Fruit fly (Drosophila melanogaster) whole organism, embryonic: ENCODE measurements around the gene Vlet.

Source experiments
- Antp ChIP-seq: fragments of 200-800 bp; sonication (Bioruptor generic); optimal IDR thresholded peaks from 3 replicates; lab custom pipeline; 2016; ENCODE audit warnings: missing biosample characterization, missing genetic modification characterization
- Asciz ChIP-seq: fragments of 200-800 bp; sonication (Bioruptor generic); optimal IDR thresholded peaks from 2 replicates; lab custom pipeline; 2017; ENCODE audit warnings: missing biosample characterization, mild to moderate bottlenecking, missing genetic modification characterization, missing genetic modification reagents
- Bgb ChIP-seq: fragments of 200-800 bp; sonication (Bioruptor generic); IDR thresholded peaks from 2 replicates; pipeline ENCODE4 v1.3.6; 2022; ENCODE audit warnings: missing biosample characterization, missing genetic modification characterization; ENCODE audit not compliant: partially characterized antibody
- BtbVII ChIP-seq: fragments of 200-800 bp; sonication (Bioruptor generic); optimal IDR thresholded peaks from 3 replicates; lab custom pipeline; 2017; ENCODE audit warnings: missing biosample characterization, mild to moderate bottlenecking, missing genetic modification characterization
- CG10321 ChIP-seq: fragments of 200-800 bp; sonication (Bioruptor generic); IDR thresholded peaks from 2 replicates; pipeline ENCODE4 v1.3.6; 2022; ENCODE audit warnings: missing biosample characterization, missing genetic modification characterization
- CG10979 ChIP-seq: fragments of 200-800 bp; sonication (Bioruptor generic); optimal IDR thresholded peaks from 2 replicates; lab custom pipeline; 2018; ENCODE audit warnings: missing biosample characterization, mild to moderate bottlenecking, missing genetic modification characterization, moderate library complexity
- CG11560 ChIP-seq: fragments of 200-800 bp; sonication (Bioruptor generic); IDR thresholded peaks from 3 replicates; pipeline ENCODE4 v1.3.6; 2022; ENCODE audit warnings: missing biosample characterization, missing genetic modification characterization
- CG12071 ChIP-seq: fragments of 200-800 bp; sonication (Bioruptor generic); optimal IDR thresholded peaks from 3 replicates; lab custom pipeline; 2018; ENCODE audit warnings: missing biosample characterization, mild to moderate bottlenecking, missing genetic modification characterization
- CG12219 ChIP-seq: fragments of 200-800 bp; sonication (Bioruptor generic); optimal IDR thresholded peaks from 3 replicates; lab custom pipeline; 2018; ENCODE audit warnings: missing biosample characterization, mild to moderate bottlenecking, missing genetic modification characterization
- CG15479 ChIP-seq: fragments of 200-800 bp; sonication (Bioruptor generic); optimal IDR thresholded peaks from 3 replicates; lab custom pipeline; 2019; ENCODE audit warnings: missing biosample characterization, mild to moderate bottlenecking, missing genetic modification characterization, moderate library complexity
- CG17385 ChIP-seq: fragments of 200-800 bp; sonication (Bioruptor generic); optimal IDR thresholded peaks from 3 replicates; lab custom pipeline; 2018; ENCODE audit warnings: missing biosample characterization, mild to moderate bottlenecking, missing genetic modification characterization
- CG17829 ChIP-seq: fragments of 200-800 bp; optimal IDR thresholded peaks from 2 replicates; lab custom pipeline; 2019; ENCODE audit warnings: missing biosample characterization, mild to moderate bottlenecking, missing genetic modification characterization, moderate library complexity
- CG2712 ChIP-seq: fragments of 200-800 bp; optimal IDR thresholded peaks from 3 replicates; lab custom pipeline; 2019; ENCODE audit warnings: missing biosample characterization, mild to moderate bottlenecking, missing genetic modification characterization, moderate library complexity
- CG34422 ChIP-seq: fragments of 200-800 bp; sonication (Bioruptor generic); IDR thresholded peaks from 3 replicates; pipeline ENCODE4 v1.3.6; 2022; ENCODE audit warnings: missing biosample characterization, missing genetic modification characterization
- CG3838 ChIP-seq: fragments of 200-800 bp; sonication (Bioruptor generic); optimal IDR thresholded peaks from 3 replicates; lab custom pipeline; 2016; ENCODE audit warnings: missing biosample characterization, missing genetic modification characterization
- CG4424 ChIP-seq: fragments of 200-800 bp; sonication (Bioruptor generic); optimal IDR thresholded peaks from 3 replicates; lab custom pipeline; 2016; ENCODE audit warnings: missing biosample characterization, missing genetic modification characterization
- CG6791 ChIP-seq: fragments of 200-800 bp; sonication (Bioruptor generic); IDR thresholded peaks from 3 replicates; pipeline ENCODE4 v1.3.6; 2022; ENCODE audit warnings: missing biosample characterization, missing genetic modification characterization; ENCODE audit not compliant: partially characterized antibody
- CG7987 ChIP-seq: fragments of 200-800 bp; sonication (Bioruptor generic); optimal IDR thresholded peaks from 2 replicates; lab custom pipeline; 2018; ENCODE audit warnings: missing biosample characterization, mild to moderate bottlenecking, missing genetic modification characterization, moderate library complexity
- CG8765 ChIP-seq: fragments of 200-800 bp; sonication (Bioruptor generic); IDR thresholded peaks from 2 replicates; pipeline ENCODE4 v1.3.6; 2022; ENCODE audit warnings: missing biosample characterization, missing genetic modification characterization
- CG9609 ChIP-seq: fragments of 200-800 bp; sonication (Bioruptor generic); optimal IDR thresholded peaks from 3 replicates; lab custom pipeline; 2016; ENCODE audit warnings: missing biosample characterization, missing genetic modification characterization
- CG9876 ChIP-seq: fragments of 200-800 bp; sonication (Bioruptor generic); optimal IDR thresholded peaks from 2 replicates; lab custom pipeline; 2016; ENCODE audit warnings: missing biosample characterization, missing genetic modification characterization
- CkIIα-i1 ChIP-seq: fragments of 200-800 bp; sonication (Bioruptor generic); IDR thresholded peaks from 2 replicates; pipeline ENCODE4 v1.3.6; 2022; ENCODE audit warnings: missing biosample characterization, missing genetic modification characterization
- CoRest ChIP-seq: fragments of 200-800 bp; sonication (Bioruptor generic); optimal IDR thresholded peaks from 3 replicates; lab custom pipeline; 2018; ENCODE audit warnings: missing biosample characterization, mild to moderate bottlenecking, missing genetic modification characterization, moderate library complexity
- Deaf1 ChIP-seq: fragments of 200-800 bp; optimal IDR thresholded peaks from 3 replicates; lab custom pipeline; 2019; ENCODE audit warnings: missing biosample characterization, mild to moderate bottlenecking, missing genetic modification characterization, moderate library complexity
- Dll ChIP-seq: fragments of 200-800 bp; sonication (Bioruptor generic); IDR thresholded peaks from 4 replicates; pipeline ENCODE4 v1.3.6; 2022; ENCODE audit warnings: missing biosample characterization, missing genetic modification characterization; ENCODE audit not compliant: partially characterized antibody
- Doc2 ChIP-seq: fragments of 200-800 bp; sonication (Bioruptor generic); IDR thresholded peaks from 2 replicates; pipeline ENCODE4 v1.3.6; 2022; ENCODE audit warnings: missing biosample characterization, missing genetic modification characterization
- E2f1 ChIP-seq: fragments of 200-800 bp; sonication (Bioruptor generic); IDR thresholded peaks from 2 replicates; pipeline ENCODE4 v1.3.6; 2022; ENCODE audit warnings: missing biosample characterization, missing genetic modification characterization
- Gug ChIP-seq: fragments of 200-800 bp; sonication (Bioruptor generic); IDR thresholded peaks from 4 replicates; pipeline ENCODE4 v1.3.6; 2022; ENCODE audit warnings: missing biosample characterization, missing genetic modification characterization
- H2.0 ChIP-seq: fragments of 200-800 bp; sonication (Bioruptor generic); IDR thresholded peaks from 2 replicates; pipeline ENCODE4 v1.3.6; 2022; ENCODE audit warnings: missing biosample characterization, missing genetic modification characterization
- Hr3 ChIP-seq: fragments of 200-800 bp; sonication (Bioruptor generic); optimal IDR thresholded peaks from 3 replicates; lab custom pipeline; 2016; ENCODE audit warnings: missing biosample characterization, missing genetic modification characterization
- Hr51 ChIP-seq, 2 experiments: fragments of 200-800 bp; sonication (Bioruptor generic); optimal IDR thresholded peaks; 2 replicates in 1 of 2; 3 replicates in 1 of 2; lab custom pipeline; 2016 to 2018; ENCODE audit warnings: missing biosample characterization in 2 of 2, missing genetic modification characterization in 2 of 2, mild to moderate bottlenecking in 1 of 2, moderate library complexity in 1 of 2
- Lim3 ChIP-seq: fragments of 200-800 bp; sonication (Bioruptor generic); IDR thresholded peaks from 2 replicates; pipeline ENCODE4 v1.3.6; 2022; ENCODE audit warnings: missing biosample characterization, missing genetic modification characterization
- PHDP ChIP-seq: fragments of 200-800 bp; sonication (Bioruptor generic); optimal IDR thresholded peaks from 3 replicates; lab custom pipeline; 2018; ENCODE audit warnings: missing biosample characterization, mild to moderate bottlenecking, missing genetic modification characterization, moderate library complexity
- Ravus ChIP-seq: fragments of 200-800 bp; sonication (Bioruptor generic); IDR thresholded peaks from 2 replicates; pipeline ENCODE4 v1.3.6; 2022; ENCODE audit warnings: missing biosample characterization, missing genetic modification characterization
- ase ChIP-seq: fragments of 200-800 bp; sonication (Bioruptor generic); IDR thresholded peaks from 3 replicates; pipeline ENCODE4 v1.3.6; 2022; ENCODE audit warnings: missing biosample characterization, missing genetic modification characterization
- bab2 ChIP-seq: fragments of 200-800 bp; sonication (Bioruptor generic); optimal IDR thresholded peaks from 2 replicates; lab custom pipeline; 2016; ENCODE audit warnings: missing biosample characterization, missing genetic modification characterization
- da ChIP-seq: fragments of 200-800 bp; sonication (Bioruptor generic); optimal IDR thresholded peaks from 2 replicates; lab custom pipeline; 2016; ENCODE audit warnings: missing biosample characterization, missing genetic modification characterization
- dan ChIP-seq: fragments of 200-800 bp; sonication (Bioruptor generic); IDR thresholded peaks from 2 replicates; pipeline ENCODE4 v1.3.6; 2022; ENCODE audit warnings: missing biosample characterization, missing genetic modification characterization
- dm ChIP-seq: fragments of 200-800 bp; sonication (Bioruptor generic); optimal IDR thresholded peaks from 3 replicates; lab custom pipeline; 2016; ENCODE audit warnings: missing biosample characterization, missing genetic modification characterization
- dpn ChIP-seq, 2 experiments: fragments of 200-800 bp; sonication (Bioruptor generic); optimal IDR thresholded peaks; 3 replicates each; lab custom pipeline; 2016; ENCODE audit warnings: missing biosample characterization in 2 of 2, missing genetic modification characterization in 2 of 2
- eve ChIP-seq, 2 experiments: fragments of >200 bp; optimal IDR thresholded peaks; 2 replicates each; lab custom pipeline; 2017; ENCODE audit warnings: missing biosample characterization in 2 of 2, missing genetic modification characterization in 2 of 2
- fd3F ChIP-seq: fragments of 200-800 bp; sonication (Bioruptor generic); optimal IDR thresholded peaks from 2 replicates; lab custom pipeline; 2018; ENCODE audit warnings: missing biosample characterization, mild to moderate bottlenecking, missing genetic modification characterization, moderate library complexity
- ind ChIP-seq: fragments of 200-800 bp; sonication (Bioruptor generic); optimal IDR thresholded peaks from 3 replicates; lab custom pipeline; 2016; ENCODE audit warnings: missing biosample characterization, missing genetic modification characterization
- ken ChIP-seq: fragments of 200-800 bp; sonication (Bioruptor generic); IDR thresholded peaks from 3 replicates; pipeline ENCODE4 v1.3.6; 2022; ENCODE audit warnings: missing biosample characterization, missing genetic modification characterization
- peb ChIP-seq: fragments of 200-800 bp; sonication (Bioruptor generic); IDR thresholded peaks from 2 replicates; pipeline ENCODE4 v1.3.6; 2022; ENCODE audit warnings: missing biosample characterization, missing genetic modification characterization
- pnt ChIP-seq: fragments of 200-800 bp; sonication (Bioruptor generic); optimal IDR thresholded peaks from 3 replicates; lab custom pipeline; 2016; ENCODE audit warnings: missing biosample characterization, missing genetic modification characterization
- ro ChIP-seq: fragments of 200-800 bp; sonication (Bioruptor generic); IDR thresholded peaks from 2 replicates; pipeline ENCODE4 v1.3.6; 2022; ENCODE audit warnings: missing biosample characterization, missing genetic modification characterization
- scrt ChIP-seq: fragments of 200-800 bp; sonication (Bioruptor generic); optimal IDR thresholded peaks from 2 replicates; lab custom pipeline; 2018; ENCODE audit warnings: missing biosample characterization, mild to moderate bottlenecking, missing genetic modification characterization, moderate library complexity
- sqz ChIP-seq: fragments of 200-800 bp; sonication (Bioruptor generic); optimal IDR thresholded peaks from 3 replicates; lab custom pipeline; 2018; ENCODE audit warnings: missing biosample characterization, mild to moderate bottlenecking, missing genetic modification characterization
- stwl ChIP-seq: fragments of 200-800 bp; sonication (Bioruptor generic); optimal IDR thresholded peaks from 3 replicates; lab custom pipeline; 2018; ENCODE audit warnings: missing biosample characterization, mild to moderate bottlenecking, missing genetic modification characterization, moderate library complexity
- tup ChIP-seq: fragments of 200-800 bp; sonication (Bioruptor generic); optimal IDR thresholded peaks from 2 replicates; lab custom pipeline; 2016; ENCODE audit warnings: missing biosample characterization, mild to moderate bottlenecking, missing genetic modification characterization, moderate library complexity
- twi ChIP-seq: fragments of 200-800 bp; optimal IDR thresholded peaks from 2 replicates; lab custom pipeline; 2019; ENCODE audit warnings: missing biosample characterization, mild to moderate bottlenecking, missing genetic modification characterization, moderate library complexity

Vlet gene

DNA sequence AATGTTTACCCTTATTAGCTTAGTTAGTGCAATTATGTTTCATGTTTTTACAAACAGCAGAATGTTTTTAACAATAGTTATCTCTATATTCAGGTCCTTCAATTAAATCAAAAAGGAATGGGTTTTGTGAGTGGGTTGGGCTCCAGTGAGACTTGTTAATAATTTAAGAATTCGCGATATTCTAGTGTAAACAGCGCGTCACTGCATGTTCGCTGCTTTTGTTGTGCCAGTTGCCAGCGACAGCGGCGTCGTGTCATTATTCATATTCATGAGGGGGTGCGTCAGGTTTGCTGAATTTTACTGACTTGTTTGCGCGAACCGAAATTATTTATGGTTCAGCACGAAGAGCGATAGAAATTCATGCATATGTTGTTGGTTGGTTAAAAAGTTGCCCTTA, 36.9 kb upstream of the Vlet start, which contains the start of gene Amun (continued):
- TF ChIP-seq Deaf1 (tag; lab: Kevin White, UChicago) = no peak
- no peak for TF ChIP-seq Dll (GFP tag; lab: Robert Waterston, UW)
- TF ChIP-seq ken (GFP tag; lab: Robert Waterston, UW) = peak; percentile 60; the same call in 2 of the 3 replicates
- TF ChIP-seq Hr3 (GFP tag; lab: Kevin White, UChicago) = no peak
- no peak for TF ChIP-seq CG9876
- TF ChIP-seq CG9609 (GFP tag; lab: Kevin White, UChicago) = no peak
- TF ChIP-seq CG15479 (GFP tag; lab: Kevin White, UChicago) = no peak
- TF ChIP-seq Asciz (GFP tag; lab: Kevin White, UChicago) = no peak
- TF ChIP-seq CoRest (tag; lab: Kevin White, UChicago) = no peak
- no peak for TF ChIP-seq BtbVII (GFP tag; lab: Kevin White, UChicago)
- TF ChIP-seq stwl = no peak
- no peak for TF ChIP-seq ro (GFP tag; lab: Robert Waterston, UW)
- TF ChIP-seq PHDP (tag; lab: Kevin White, UChicago) = no peak
- TF ChIP-seq dan (GFP tag; lab: Robert Waterston, UW) = no peak
- no peak for TF ChIP-seq CG10321 (GFP tag; lab: Robert Waterston, UW)
- TF ChIP-seq E2f1 (GFP tag; lab: Robert Waterston, UW) = no peak
- no peak for TF ChIP-seq dpn (GFP tag; optimal IDR thresholded peaks at IDR 0.05; lab: Kevin White, UChicago)
- TF ChIP-seq bab2 (GFP tag; lab: Kevin White, UChicago) = no peak
- no peak for TF ChIP-seq CG6791 (GFP tag; lab: Robert Waterston, UW)
- no peak for TF ChIP-seq CG11560 (tag; lab: Robert Waterston, UW)
- no peak for TF ChIP-seq sqz
- TF ChIP-seq CkIIα-i1 (GFP tag; lab: Robert Waterston, UW) = no peak
- no peak for TF ChIP-seq CG17385 (GFP tag; lab: Kevin White, UChicago)
- TF ChIP-seq CG12219 (GFP tag; lab: Kevin White, UChicago) = no peak
- no peak for TF ChIP-seq tup
- TF ChIP-seq Lim3 (GFP tag; lab: Robert Waterston, UW) = no peak
- TF ChIP-seq Ravus (GFP tag; lab: Robert Waterston, UW) = no peak
- no peak for TF ChIP-seq CG17829 (tag; lab: Kevin White, UChicago)
- TF ChIP-seq CG34422 (GFP tag; lab: Robert Waterston, UW) = 0 out of 3 replicates have a peak, but pooled peaks have one; percentile 17
- TF ChIP-seq H2.0 = no peak
- no peak for TF ChIP-seq CG7987
- peak; percentile 6 for TF ChIP-seq CG2712 (tag; lab: Kevin White, UChicago)
- TF ChIP-seq da = no peak
- no peak for TF ChIP-seq ase (GFP tag; lab: Robert Waterston, UW)
- no peak for TF ChIP-seq CG10979 (tag; lab: Kevin White, UChicago)
- TF ChIP-seq ind (GFP tag; lab: Kevin White, UChicago) = peak; percentile 39
- TF ChIP-seq Antp (GFP tag; lab: Kevin White, UChicago) = peak; percentile 45
- TF ChIP-seq dm = no peak
- TF ChIP-seq eve (GFP tag; optimal IDR thresholded peaks at IDR 0.05; lab: Kevin White, UChicago) = no peak
- TF ChIP-seq CG3838 = peak; percentile 9
- TF ChIP-seq CG4424 = peak; percentile 25
- TF ChIP-seq Bgb = no peak
- TF ChIP-seq CG8765 (GFP tag; lab: Robert Waterston, UW) = no peak
- TF ChIP-seq Gug (GFP tag; lab: Robert Waterston, UW) = peak; percentile 72; the same call in 3 of the 4 replicates
- TF ChIP-seq pnt (GFP tag; lab: Kevin White, UChicago) = no peak
- TF ChIP-seq fd3F = no peak
- no peak for TF ChIP-seq Doc2 (GFP tag; lab: Robert Waterston, UW)
- TF ChIP-seq peb (GFP tag; lab: Robert Waterston, UW) = no peak
- TF ChIP-seq Hr51 (GFP tag; optimal IDR thresholded peaks at IDR 0.05; lab: Kevin White, UChicago) = no peak
- TF ChIP-seq twi (tag; lab: Kevin White, UChicago) = no peak
- peak; percentile 26 for TF ChIP-seq scrt (GFP tag; lab: Kevin White, UChicago)
- TF ChIP-seq CG12071 (GFP tag; lab: Kevin White, UChicago) = peak; percentile 31
